Fruit fly (Drosophila melanogaster): ENCODE results near the gene VAChT.
A peak's percentile ranks its signal among the peaks of the same experiment; 100 is the strongest.

The VAChT gene

dm6 chr3R:18663525-18663924, 41.8 kb upstream of the VAChT start, which contains the start of the genes Cpsf73 and Gos28 (continued):
- no peak for TF ChIP-seq Eip74EF (GFP tag; optimal IDR thresholded peaks at IDR 0.05)
- TF ChIP-seq bsh (GFP tag; optimal IDR thresholded peaks at IDR 0.05): peak in 1 of 2 experiments; percentile 1
- TF ChIP-seq CG6854 (GFP tag; optimal IDR thresholded peaks at IDR 0.05): no peak
- TF ChIP-seq sna (GFP tag; IDR thresholded peaks at IDR 0.05; ENCODE audit: partially characterized antibody): no peak
- no peak for TF ChIP-seq az2 (GFP tag; optimal IDR thresholded peaks at IDR 0.05)
- peak; percentile 14 for TF ChIP-seq Mes4 (GFP tag; optimal IDR thresholded peaks at IDR 0.05)
- peak; percentile 84 for TF ChIP-seq ssp (GFP tag; IDR thresholded peaks at IDR 0.05)
- TF ChIP-seq CG4820 (GFP tag; optimal IDR thresholded peaks at IDR 0.05): no peak
- no peak for TF ChIP-seq luna (GFP tag; optimal IDR thresholded peaks at IDR 0.05)
- no peak for TF ChIP-seq CG2129 (GFP tag; IDR thresholded peaks at IDR 0.05; ENCODE audit: partially characterized antibody)
- TF ChIP-seq exex (tag; optimal IDR thresholded peaks at IDR 0.05): no peak
- TF ChIP-seq CG11093 (GFP tag; IDR thresholded peaks at IDR 0.05): no peak
- TF ChIP-seq prd (optimal IDR thresholded peaks at IDR 0.05): no peak
- peak; percentile 25; the same call in 1 of the 3 replicates for TF ChIP-seq prd (GFP tag; IDR thresholded peaks at IDR 0.05)
- TF ChIP-seq Hr51 (GFP tag; optimal IDR thresholded peaks at IDR 0.05): no peak
- TF ChIP-seq Sox102F (GFP tag; optimal IDR thresholded peaks at IDR 0.05): no peak
- TF ChIP-seq repo (GFP tag; optimal IDR thresholded peaks at IDR 0.05): no peak
- no peak for TF ChIP-seq sc (optimal IDR thresholded peaks at IDR 0.05)
- no peak for TF ChIP-seq sc (GFP tag; optimal IDR thresholded peaks at IDR 0.05)
- no peak for TF ChIP-seq CG1647 (GFP tag; optimal IDR thresholded peaks at IDR 0.05)
- TF ChIP-seq oc (tag; optimal IDR thresholded peaks at IDR 0.05): no peak
- peak; percentile 3 for TF ChIP-seq dmrt11E (tag; optimal IDR thresholded peaks at IDR 0.05)
- no peak for TF ChIP-seq CG12071 (GFP tag; optimal IDR thresholded peaks at IDR 0.05)
- TF ChIP-seq CG2116 (GFP tag; optimal IDR thresholded peaks at IDR 0.05): peak; percentile 51
- TF ChIP-seq lov (optimal IDR thresholded peaks at IDR 0.05): no peak
- TF ChIP-seq lov (GFP tag; IDR thresholded peaks at IDR 0.05): no peak
- no peak for TF ChIP-seq fru (optimal IDR thresholded peaks at IDR 0.05)
- no peak for TF ChIP-seq trh (GFP tag; optimal IDR thresholded peaks at IDR 0.05)
- peak; percentile 73 for TF ChIP-seq HmgZ (tag; optimal IDR thresholded peaks at IDR 0.05)
- no peak for TF ChIP-seq CG31388 (GFP tag; optimal IDR thresholded peaks at IDR 0.05)
- TF ChIP-seq bab2 (GFP tag; optimal IDR thresholded peaks at IDR 0.05): no peak
- no peak for TF ChIP-seq Oli (tag; optimal IDR thresholded peaks at IDR 0.05)
- peak; percentile 37 for TF ChIP-seq CG30403 (GFP tag; optimal IDR thresholded peaks at IDR 0.05)
- no peak for TF ChIP-seq CG6654 (GFP tag; optimal IDR thresholded peaks at IDR 0.05)
- TF ChIP-seq CG10462 (GFP tag; optimal IDR thresholded peaks at IDR 0.05): no peak
- TF ChIP-seq CG15514 (GFP tag; optimal IDR thresholded peaks at IDR 0.05): peak; percentile 85
- TF ChIP-seq stc (GFP tag; IDR thresholded peaks at IDR 0.05): no peak
- TF ChIP-seq gsb (GFP tag; IDR thresholded peaks at IDR 0.05): no peak
- peak; percentile 47 for TF ChIP-seq CG12769 (tag; optimal IDR thresholded peaks at IDR 0.05)
- TF ChIP-seq Aef1 (GFP tag; IDR thresholded peaks at IDR 0.05): no peak
- TF ChIP-seq CG13424 (tag; optimal IDR thresholded peaks at IDR 0.05): peak; percentile 5
- peak; percentile 87 for TF ChIP-seq CG30020 (tag; optimal IDR thresholded peaks at IDR 0.05)
- no peak for TF ChIP-seq CG10209 (GFP tag; optimal IDR thresholded peaks at IDR 0.05)
- TF ChIP-seq cg (GFP tag; optimal IDR thresholded peaks at IDR 0.05): no peak
- no peak for TF ChIP-seq Meics (GFP tag; optimal IDR thresholded peaks at IDR 0.05)
- TF ChIP-seq CG7928 (GFP tag; optimal IDR thresholded peaks at IDR 0.05): peak; percentile 78
- TF ChIP-seq trem (tag; optimal IDR thresholded peaks at IDR 0.05): peak; percentile 58
- no peak for TF ChIP-seq crc (GFP tag; optimal IDR thresholded peaks at IDR 0.05)
- TF ChIP-seq ap (GFP tag; IDR thresholded peaks at IDR 0.05): no peak
- TF ChIP-seq CG4404 (GFP tag; IDR thresholded peaks at IDR 0.05): no peak
- TF ChIP-seq psq (GFP tag; optimal IDR thresholded peaks at IDR 0.05): no peak
- TF ChIP-seq CG1832 (GFP tag; optimal IDR thresholded peaks at IDR 0.05): no peak

Data from whole organism, embryonic.